Worm (Caenorhabditis elegans): ENCODE measurements around the gene clp-4.

Gene clp-4

DNA sequence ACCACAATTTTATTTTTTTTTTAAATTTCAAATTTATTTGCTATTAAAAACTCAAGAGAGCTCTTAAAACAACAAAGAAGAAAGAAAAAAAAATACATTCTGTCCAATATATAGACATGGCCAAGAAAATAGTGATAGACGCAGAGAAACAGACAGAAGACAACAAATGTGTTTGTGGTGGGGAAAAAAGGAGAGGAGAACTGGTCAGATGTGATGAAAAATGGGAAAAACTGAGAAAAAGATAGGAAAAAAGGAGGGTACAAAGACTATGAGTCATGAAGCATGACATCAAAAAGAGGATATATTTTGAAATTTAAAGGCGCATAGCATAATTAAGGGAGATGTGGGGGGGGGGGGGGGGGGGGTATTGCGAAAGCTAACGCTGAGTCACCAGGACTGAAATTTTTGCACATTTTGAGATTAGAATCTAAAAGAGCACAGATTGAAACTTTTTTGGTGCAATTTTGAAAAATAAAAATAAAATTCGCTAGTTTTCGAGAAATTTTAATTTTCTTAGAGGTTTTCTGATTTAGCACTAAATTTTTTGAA is 1.0 kb upstream of the clp-4 start (continued):
- TF ChIP-seq mdl-1 (tag; optimal IDR thresholded peaks at IDR 0.05) (peak in 1 of 2 experiments; percentile 15), nhr-28 (tag; optimal IDR thresholded peaks at IDR 0.05) (peak; percentile 38), ZK337.2 (GFP tag; IDR thresholded peaks at IDR 0.05) (no peak), unc-62 (GFP tag; optimal IDR thresholded peaks at IDR 0.05 in 1 of 2) (peak in 1 of 2 experiments; percentile 33), unc-62 (tag; optimal IDR thresholded peaks at IDR 0.05) (no peak)

ce11 chrIII:1814285-1814684 is 3.8 kb downstream of the clp-4 start:
- TF ChIP-seq aly-2 (tag; optimal IDR thresholded peaks at IDR 0.05) (no peak), mdl-1 (tag; optimal IDR thresholded peaks at IDR 0.05) (no peak), unc-130 (GFP tag; optimal IDR thresholded peaks at IDR 0.05) (no peak), nhr-102 (tag; optimal IDR thresholded peaks at IDR 0.05) (no peak), set-16 (GFP tag; IDR thresholded peaks at IDR 0.05) (peak; percentile 68)

- TF ChIP-seq F44E2.7 (GFP tag; IDR thresholded peaks at IDR 0.05) (peak; percentile 99), ceh-28 (tag; optimal IDR thresholded peaks at IDR 0.05) (peak; percentile 99), hmg-1.1 (GFP tag; IDR thresholded peaks at IDR 0.05) (peak; percentile 43; the same call in 1 of the 2 replicates), ctbp-1 (GFP tag; IDR thresholded peaks at IDR 0.05) (0 out of 2 replicates have a peak, but pooled peaks have one; percentile 30), dmd-6 (GFP tag; IDR thresholded peaks at IDR 0.05) (0 out of 2 replicates have a peak, but pooled peaks have one; percentile 11)
These were observed 10.7 kb downstream of the clp-4 start for ce11 chrIII:1807297-1807935.

- peak; percentile 97 for TF ChIP-seq set-16 (GFP tag; IDR thresholded peaks at IDR 0.05)
- TF ChIP-seq dmd-6 (GFP tag; IDR thresholded peaks at IDR 0.05): no peak
- TF ChIP-seq ceh-28 (tag; optimal IDR thresholded peaks at IDR 0.05): peak; percentile 94
These were observed 11.8 kb downstream of the clp-4 start for ce11 chrIII:1806183-1806798.

DNA sequence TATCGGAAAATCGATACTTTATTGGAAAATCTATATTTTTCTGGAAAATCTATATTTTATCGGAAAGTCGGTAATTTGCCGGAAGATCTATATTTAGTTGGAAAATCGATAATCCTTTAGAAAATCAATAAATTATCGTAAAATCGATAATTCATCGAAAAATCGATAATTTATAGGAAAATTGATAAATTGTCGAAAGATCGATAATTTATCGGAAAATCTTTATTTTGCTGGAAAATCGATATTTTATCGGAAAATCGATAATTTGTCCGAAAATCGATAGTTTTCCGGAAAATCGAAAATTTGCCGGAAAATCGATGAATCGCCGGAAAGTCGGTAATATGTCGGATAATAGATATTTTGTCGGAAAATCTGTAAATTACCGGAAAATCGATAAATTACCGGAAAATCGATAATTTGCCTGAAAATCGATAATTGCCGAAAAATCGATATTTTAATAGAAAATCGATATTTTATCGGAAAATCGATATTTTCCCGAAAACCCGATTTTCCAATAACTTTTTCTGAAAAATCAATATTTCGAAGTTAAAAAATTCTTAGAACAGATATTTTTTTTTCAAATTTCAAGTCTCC is 12.6 kb downstream of the clp-4 start:
- TF ChIP-seq mdt-29 (GFP tag; IDR thresholded peaks at IDR 0.05): no peak
- peak; percentile 98 for TF ChIP-seq ceh-28 (tag; optimal IDR thresholded peaks at IDR 0.05)

ce11 chrIII:1804477-1804876 is 13.6 kb downstream of the clp-4 start:
- TF ChIP-seq hlh-30 (tag; optimal IDR thresholded peaks at IDR 0.05; ENCODE audit: insufficient read depth) (no peak), set-16 (GFP tag; IDR thresholded peaks at IDR 0.05) (peak; percentile 93), aha-1 (tag) (peak; percentile 14), gei-8 (GFP tag; optimal IDR thresholded peaks at IDR 0.05) (no peak), madf-5 (GFP tag; IDR thresholded peaks at IDR 0.05) (no peak), zag-1 (tag; optimal IDR thresholded peaks at IDR 0.05) (no peak)

DNA sequence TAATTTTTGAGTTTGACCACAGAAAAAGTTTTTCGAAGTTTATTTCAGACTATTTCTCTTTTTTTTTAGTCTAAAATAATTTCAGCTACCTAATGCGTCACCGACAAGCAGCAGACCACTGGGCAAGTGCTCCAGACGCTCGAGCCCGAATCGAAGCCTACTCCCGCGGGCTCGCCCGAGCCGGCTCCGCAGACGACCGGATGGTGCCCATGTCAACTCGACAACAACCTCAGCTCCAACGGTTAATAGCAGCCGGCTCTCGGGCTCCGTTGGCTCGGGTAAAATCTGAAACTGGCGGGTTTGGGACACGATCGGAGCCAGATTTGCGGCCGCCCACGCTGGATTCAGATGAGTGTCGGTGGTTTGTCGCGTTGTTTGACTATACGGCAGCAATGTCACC is 15.1 kb downstream of the clp-4 start:
- 0 out of 2 replicates have a peak, but pooled peaks have one; percentile 16 for TF ChIP-seq egl-43 (GFP tag; IDR thresholded peaks at IDR 0.05)
- TF ChIP-seq hlh-11 (tag; optimal IDR thresholded peaks at IDR 0.05): no peak
- TF ChIP-seq set-16 (GFP tag; IDR thresholded peaks at IDR 0.05): peak; percentile 91
- TF ChIP-seq F26F4.8 (GFP tag; conservative IDR thresholded peaks at IDR 0.05): 0 out of 2 replicates have a peak, but pooled peaks have one; percentile 9
- no peak for TF ChIP-seq D1046.2 (GFP tag; IDR thresholded peaks at IDR 0.05)

- TF ChIP-seq sdz-12 (GFP tag; optimal IDR thresholded peaks at IDR 0.05) (no peak), hlh-11 (tag; optimal IDR thresholded peaks at IDR 0.05) (no peak), D1046.2 (GFP tag; IDR thresholded peaks at IDR 0.05) (no peak), Y5F2A.4 (GFP tag; optimal IDR thresholded peaks at IDR 0.05) (no peak), unc-39 (tag; optimal IDR thresholded peaks at IDR 0.05) (no peak), ztf-11 (tag; optimal IDR thresholded peaks at IDR 0.05) (no peak), F10B5.3 (tag; optimal IDR thresholded peaks at IDR 0.05) (no peak), fkh-10 (GFP tag; optimal IDR thresholded peaks at IDR 0.05) (no peak), set-16 (GFP tag; IDR thresholded peaks at IDR 0.05) (peak; percentile 61)
These were observed 18.7 kb downstream of the clp-4 start for ce11 chrIII:1799407-1799806.

All from whole organism, L4 larva.